Worm (Caenorhabditis elegans): ENCODE data around the gene alh-6.

alh-6 gene

DNA sequence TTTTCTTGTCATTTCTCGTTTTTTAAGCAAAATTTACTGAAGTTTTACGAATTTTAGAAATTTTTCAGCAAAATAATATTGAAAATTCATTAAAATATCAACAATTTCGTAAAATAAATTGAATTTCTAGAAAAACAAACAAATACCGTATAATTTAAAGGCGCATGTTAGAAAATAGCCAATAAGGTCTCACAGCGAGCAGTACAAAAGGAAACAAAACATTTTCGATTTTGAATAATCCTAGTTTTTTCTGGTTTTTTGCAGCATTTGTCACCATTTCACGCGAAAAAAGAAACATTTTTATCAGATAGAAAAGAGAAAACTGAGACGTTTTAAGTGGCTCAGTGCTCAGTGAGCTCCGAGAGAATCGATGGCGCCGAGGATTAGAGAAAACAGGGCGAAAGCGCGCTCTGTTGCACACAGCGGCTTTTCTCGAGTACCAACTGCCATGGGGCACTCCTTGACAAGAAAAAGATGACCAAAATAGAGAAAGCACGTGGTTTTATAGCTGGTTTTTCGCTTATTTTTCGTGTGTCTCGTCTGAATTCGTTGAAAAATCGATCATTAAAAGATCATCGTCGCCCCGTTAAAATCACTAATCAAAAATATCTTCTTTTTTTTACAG lies at the start of gene alh-6, which contains the start of gene fcho-1:
Gene alh-6, minus strand, starts transcription at position 242 of the 625 bp plus-strand sequence.
Gene fcho-1, plus strand, starts transcription at position 624 of the 625 bp plus-strand sequence.
- TF ChIP-seq hmbx-1 (tag; optimal IDR thresholded peaks at IDR 0.05) = no peak
- no peak for TF ChIP-seq F13C5.2 (tag; optimal IDR thresholded peaks at IDR 0.05)
- TF ChIP-seq ceh-13 (GFP tag; optimal IDR thresholded peaks at IDR 0.05) = no peak
- TF ChIP-seq pes-1 (GFP tag; IDR thresholded peaks at IDR 0.05) = no peak
- TF ChIP-seq hnd-1 (tag; optimal IDR thresholded peaks at IDR 0.05) = no peak
- no peak for TF ChIP-seq scrt-1 (GFP tag; IDR thresholded peaks at IDR 0.05)
- TF ChIP-seq sea-1 (GFP tag; conservative IDR thresholded peaks at IDR 0.05) = no peak
- no peak for TF ChIP-seq ama-1 (optimal IDR thresholded peaks at IDR 0.05)
- TF ChIP-seq B0310.2 (tag; optimal IDR thresholded peaks at IDR 0.05) = no peak

DNA sequence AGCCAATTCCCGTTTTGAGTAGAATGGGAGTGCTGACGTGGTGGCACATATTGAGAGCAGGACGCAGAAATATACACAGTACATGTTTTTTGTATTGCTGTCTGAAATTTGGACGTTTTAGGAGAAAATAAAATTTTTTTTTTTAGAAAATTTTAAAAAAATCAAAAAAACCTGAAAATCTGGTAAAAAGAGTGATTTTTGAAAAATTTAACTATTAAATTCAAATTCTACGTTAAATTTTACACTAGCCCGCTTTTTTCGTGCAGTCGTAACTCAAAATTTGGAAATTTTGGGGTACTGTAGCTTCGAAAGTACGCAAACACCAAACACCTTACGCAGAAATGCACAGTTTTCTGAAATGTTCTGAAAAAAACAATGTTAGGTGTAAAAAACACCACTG lies 48.0 kb upstream of the alh-6 start, which contains the start of gene C13A10.2:
Gene C13A10.2, minus strand, starts transcription at position 101 of the 400 bp plus-strand sequence.
- TF ChIP-seq ama-1 (optimal IDR thresholded peaks at IDR 0.05) = no peak
- no peak for TF ChIP-seq tbx-37 (GFP tag; conservative IDR thresholded peaks at IDR 0.05)
- TF ChIP-seq ceh-36 (tag; optimal IDR thresholded peaks at IDR 0.05) = no peak
- TF ChIP-seq F13C5.2 (tag; optimal IDR thresholded peaks at IDR 0.05) = no peak
- TF ChIP-seq sea-1 (GFP tag; conservative IDR thresholded peaks at IDR 0.05) = no peak
- no peak for TF ChIP-seq hmbx-1 (tag; optimal IDR thresholded peaks at IDR 0.05)
- TF ChIP-seq ets-7 (tag; optimal IDR thresholded peaks at IDR 0.05) = no peak
- no peak for TF ChIP-seq B0310.2 (tag; optimal IDR thresholded peaks at IDR 0.05)
- no peak for TF ChIP-seq pes-1 (GFP tag; IDR thresholded peaks at IDR 0.05)
- no peak for TF ChIP-seq flt-1 (GFP tag; IDR thresholded peaks at IDR 0.05)
- TF ChIP-seq hmg-4 (GFP tag; optimal IDR thresholded peaks at IDR 0.05) = no peak
- TF ChIP-seq aly-1 (tag; optimal IDR thresholded peaks at IDR 0.05) = no peak
- TF ChIP-seq hnd-1 (tag; optimal IDR thresholded peaks at IDR 0.05) = no peak
- TF ChIP-seq scrt-1 (GFP tag; IDR thresholded peaks at IDR 0.05) = no peak
- TF ChIP-seq tbx-11 (GFP tag; IDR thresholded peaks at IDR 0.05) = no peak
- TF ChIP-seq ceh-13 (GFP tag; optimal IDR thresholded peaks at IDR 0.05) = no peak
- no peak for TF ChIP-seq tra-4 (tag; optimal IDR thresholded peaks at IDR 0.05)

DNA sequence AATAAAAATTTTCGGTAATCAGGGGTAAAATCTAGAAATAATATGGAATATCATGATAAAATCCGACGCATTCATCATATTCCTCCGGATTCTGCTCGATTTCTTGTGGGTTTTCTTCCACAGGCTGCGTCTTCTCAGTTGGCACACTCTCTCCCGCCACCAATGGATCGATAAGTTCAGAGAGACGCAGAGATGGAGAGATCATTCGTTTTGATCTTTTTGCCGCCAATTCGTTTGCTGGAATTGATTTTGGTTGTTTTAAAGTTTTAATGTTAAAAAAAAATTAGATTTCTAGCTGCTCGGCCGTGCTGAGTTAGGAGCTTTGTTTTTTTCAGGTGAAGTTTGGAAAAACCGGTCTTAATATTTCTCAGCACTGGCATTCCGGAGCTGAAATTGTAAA lies 47.3 kb upstream of the alh-6 start:
- no peak for TF ChIP-seq ceh-36 (tag; optimal IDR thresholded peaks at IDR 0.05)

DNA sequence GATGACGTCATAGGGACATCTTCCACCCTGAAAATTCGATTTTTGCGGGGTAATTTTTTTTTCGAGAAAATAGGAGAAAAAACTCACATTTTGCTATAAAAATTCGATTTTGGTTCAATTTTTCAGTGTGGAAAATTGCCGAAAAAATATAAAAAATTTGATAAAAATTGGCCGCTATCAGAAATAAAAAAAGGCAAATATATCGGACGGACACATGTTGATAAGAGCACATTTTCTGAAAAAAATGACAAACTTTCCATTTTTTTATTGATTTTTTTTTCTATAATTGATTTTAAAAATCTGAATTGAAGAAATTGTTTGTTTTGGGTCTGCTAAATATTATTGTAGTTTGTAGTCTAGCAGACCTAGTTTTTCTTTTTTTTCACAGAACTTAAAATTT lies 45.5 kb upstream of the alh-6 start, which contains the start of gene C13A10.1:
Gene C13A10.1, minus strand, starts transcription at position 170 of the 400 bp plus-strand sequence.
- TF ChIP-seq F13C5.2 (tag; optimal IDR thresholded peaks at IDR 0.05) (no peak), B0310.2 (tag; optimal IDR thresholded peaks at IDR 0.05) (no peak), hmg-4 (GFP tag; optimal IDR thresholded peaks at IDR 0.05) (no peak), ceh-13 (GFP tag; optimal IDR thresholded peaks at IDR 0.05) (no peak)

DNA sequence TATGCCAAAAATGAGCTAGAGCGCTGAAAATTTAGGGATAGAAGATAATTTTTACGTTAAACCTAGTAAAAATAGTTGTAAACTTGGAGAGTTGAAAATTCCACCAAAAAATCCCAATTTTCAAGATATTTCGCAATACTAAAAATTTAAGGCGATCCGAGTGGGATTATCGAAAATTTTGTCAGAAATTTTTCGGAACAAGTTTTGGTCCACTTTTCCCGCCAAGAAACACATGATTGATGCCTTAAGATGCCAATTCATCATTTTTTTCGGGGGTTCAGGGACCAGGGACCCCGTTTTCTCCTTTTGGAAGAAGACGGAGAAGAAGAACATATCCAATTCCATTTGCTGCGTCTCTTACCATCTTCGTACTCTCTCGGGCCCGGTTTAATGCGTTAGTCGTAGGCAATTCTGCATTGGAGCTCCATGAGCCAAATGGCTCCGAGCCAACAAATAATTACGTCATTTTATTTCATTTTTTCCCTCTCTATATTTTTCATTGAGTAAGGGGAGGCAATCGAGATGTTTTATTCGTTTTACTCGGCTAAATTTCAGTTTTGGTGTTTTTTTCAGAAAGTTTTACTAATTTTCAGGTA lies 34.7 kb upstream of the alh-6 start:
- TF ChIP-seq sea-1 (GFP tag; conservative IDR thresholded peaks at IDR 0.05) (no peak), ceh-13 (GFP tag; optimal IDR thresholded peaks at IDR 0.05) (no peak), B0310.2 (tag; optimal IDR thresholded peaks at IDR 0.05) (no peak), hmg-4 (GFP tag; optimal IDR thresholded peaks at IDR 0.05) (no peak), tbx-11 (GFP tag; IDR thresholded peaks at IDR 0.05) (no peak), F13C5.2 (tag; optimal IDR thresholded peaks at IDR 0.05) (no peak), ama-1 (optimal IDR thresholded peaks at IDR 0.05) (no peak), pes-1 (GFP tag; IDR thresholded peaks at IDR 0.05) (no peak)

DNA sequence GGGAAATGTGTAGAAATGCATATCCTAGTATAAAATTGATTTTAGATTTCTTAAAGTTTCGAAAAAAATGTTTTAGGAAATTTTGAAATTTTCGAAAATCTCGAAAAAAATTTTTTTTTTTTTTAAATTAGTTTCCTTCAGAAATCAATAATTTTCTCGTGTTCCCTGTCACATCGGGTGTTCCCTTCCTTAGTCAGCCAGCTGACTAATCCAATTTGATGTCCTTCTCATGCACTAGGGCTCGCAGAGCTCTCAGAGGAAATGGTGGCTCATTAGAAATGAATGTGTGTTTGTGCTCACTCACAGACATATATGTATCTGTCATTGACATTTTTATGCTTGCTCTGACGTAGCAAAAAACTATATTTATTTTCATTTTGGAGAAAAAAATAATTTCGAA lies 33.8 kb upstream of the alh-6 start:
- TF ChIP-seq sea-1 (GFP tag; conservative IDR thresholded peaks at IDR 0.05) = no peak
- no peak for TF ChIP-seq F13C5.2 (tag; optimal IDR thresholded peaks at IDR 0.05)
- TF ChIP-seq ama-1 (optimal IDR thresholded peaks at IDR 0.05) = no peak
- no peak for TF ChIP-seq ceh-36 (tag; optimal IDR thresholded peaks at IDR 0.05)
- no peak for TF ChIP-seq B0310.2 (tag; optimal IDR thresholded peaks at IDR 0.05)
- no peak for TF ChIP-seq hnd-1 (tag; optimal IDR thresholded peaks at IDR 0.05)
- no peak for TF ChIP-seq ceh-13 (GFP tag; optimal IDR thresholded peaks at IDR 0.05)
- no peak for TF ChIP-seq tbx-37 (GFP tag; conservative IDR thresholded peaks at IDR 0.05)
- TF ChIP-seq tra-4 (tag; optimal IDR thresholded peaks at IDR 0.05) = no peak

DNA sequence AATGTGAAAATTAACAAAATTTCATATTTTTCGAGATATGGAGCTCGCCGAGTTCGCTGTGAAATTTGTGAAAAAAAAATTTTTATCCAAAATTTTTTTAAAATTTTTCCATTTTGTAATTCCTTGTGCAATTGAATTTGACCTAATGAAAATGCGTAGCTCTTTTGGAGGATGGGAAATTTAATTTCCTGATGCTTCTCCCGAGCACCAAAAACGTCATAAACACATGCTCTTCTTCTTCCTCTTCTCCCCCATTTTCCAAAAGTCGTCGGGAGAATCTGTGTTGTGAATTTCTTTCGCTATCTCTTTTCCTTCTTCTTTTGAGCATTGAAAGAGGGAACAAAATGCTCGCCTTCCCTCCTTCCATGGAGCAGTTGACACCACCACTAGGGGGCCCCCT lies 31.5 kb upstream of the alh-6 start:
- TF ChIP-seq scrt-1 (GFP tag; IDR thresholded peaks at IDR 0.05) = no peak
- no peak for TF ChIP-seq F13C5.2 (tag; optimal IDR thresholded peaks at IDR 0.05)
- TF ChIP-seq tra-4 (tag; optimal IDR thresholded peaks at IDR 0.05) = no peak
- no peak for TF ChIP-seq pes-1 (GFP tag; IDR thresholded peaks at IDR 0.05)
- TF ChIP-seq B0310.2 (tag; optimal IDR thresholded peaks at IDR 0.05) = no peak
- no peak for TF ChIP-seq hnd-1 (tag; optimal IDR thresholded peaks at IDR 0.05)

DNA sequence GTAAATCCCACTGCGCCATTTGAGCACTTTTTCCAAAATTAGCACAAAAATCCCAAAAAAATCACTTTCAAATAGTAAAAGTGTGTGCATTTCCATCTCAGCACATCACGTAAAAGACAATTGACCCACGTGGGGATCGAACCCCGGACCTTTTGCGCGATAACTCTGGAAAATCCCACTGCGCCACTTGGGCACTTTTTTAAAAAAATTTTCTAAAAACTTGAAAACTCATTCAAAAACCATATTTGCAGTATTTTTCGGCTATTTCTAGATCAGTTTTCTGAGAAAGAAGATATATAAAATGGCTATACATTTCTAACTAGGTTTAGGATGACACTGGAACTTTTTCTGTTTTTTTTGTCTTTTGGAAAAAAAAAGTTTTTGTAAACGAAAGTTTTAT lies 30.1 kb upstream of the alh-6 start:
- no peak for TF ChIP-seq ama-1 (optimal IDR thresholded peaks at IDR 0.05)
- no peak for TF ChIP-seq ceh-36 (tag; optimal IDR thresholded peaks at IDR 0.05)
- no peak for TF ChIP-seq tbx-11 (GFP tag; IDR thresholded peaks at IDR 0.05)
- TF ChIP-seq flt-1 (GFP tag; IDR thresholded peaks at IDR 0.05) = no peak
- TF ChIP-seq F13C5.2 (tag; optimal IDR thresholded peaks at IDR 0.05) = no peak
- no peak for TF ChIP-seq pes-1 (GFP tag; IDR thresholded peaks at IDR 0.05)
- no peak for TF ChIP-seq tbx-37 (GFP tag; conservative IDR thresholded peaks at IDR 0.05)
- TF ChIP-seq scrt-1 (GFP tag; IDR thresholded peaks at IDR 0.05) = no peak

Measured in whole organism, early embryonic.